Fruit fly (Drosophila melanogaster): Measurements from ENCODE around the gene CG43391.
A peak's percentile ranks its signal among the peaks of the same experiment; 100 is the strongest.

The CG43391 gene

DNA sequence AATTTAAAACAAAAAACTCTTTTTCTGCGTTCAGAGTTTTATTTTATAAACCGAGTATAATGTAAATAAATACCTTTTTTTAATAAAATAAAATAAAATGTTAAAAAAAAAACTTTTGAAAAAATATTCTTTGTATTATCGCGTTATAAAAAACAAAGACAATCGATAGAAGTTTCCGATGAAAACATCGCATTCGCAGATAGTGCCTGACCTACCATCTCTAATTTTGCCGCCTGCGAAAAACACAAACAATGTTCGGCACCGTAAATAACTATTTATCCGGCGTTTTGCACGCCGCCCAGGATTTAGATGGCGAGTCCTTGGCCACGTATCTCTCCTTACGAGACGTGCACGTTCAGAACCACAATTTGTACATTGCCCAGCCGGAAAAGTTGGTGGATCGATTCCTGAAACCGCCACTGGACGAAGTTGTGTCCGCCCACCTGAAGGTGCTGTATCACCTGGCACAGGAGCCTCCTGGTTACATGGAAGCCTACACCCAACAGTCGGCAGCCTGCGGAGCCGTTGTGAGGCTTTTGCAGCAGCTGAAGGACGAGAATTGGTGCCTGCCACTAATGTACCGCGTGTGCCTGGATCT, 45.5 kb upstream of the CG43391 start, which contains the start of gene PCID2 (continued):
- TF ChIP-seq vvl (GFP tag; IDR thresholded peaks at IDR 0.05) (no peak), row (GFP tag; IDR thresholded peaks at IDR 0.05) (peak; percentile 33; the same call in 1 of the 3 replicates), CG11723 (GFP tag; optimal IDR thresholded peaks at IDR 0.05) (no peak), tin (GFP tag; optimal IDR thresholded peaks at IDR 0.05) (no peak), repo (GFP tag; optimal IDR thresholded peaks at IDR 0.05) (no peak), chn (GFP tag; optimal IDR thresholded peaks at IDR 0.05) (no peak), hbn (GFP tag; IDR thresholded peaks at IDR 0.05; ENCODE audit: partially characterized antibody) (peak; percentile 73), Bgb (GFP tag; IDR thresholded peaks at IDR 0.05; ENCODE audit: partially characterized antibody) (peak; percentile 74), Antp (GFP tag; optimal IDR thresholded peaks at IDR 0.05) (no peak), CG4617 (GFP tag; optimal IDR thresholded peaks at IDR 0.05; ENCODE audit: borderline replicate concordance) (no peak), yki (optimal IDR thresholded peaks at IDR 0.05) (no peak), ato (GFP tag; IDR thresholded peaks at IDR 0.05; ENCODE audit: partially characterized antibody) (peak; percentile 45; the same call in 1 of the 2 replicates), gem (tag; optimal IDR thresholded peaks at IDR 0.05) (no peak), sna (GFP tag; IDR thresholded peaks at IDR 0.05; ENCODE audit: partially characterized antibody) (peak; percentile 80), CG3281 (GFP tag; optimal IDR thresholded peaks at IDR 0.05) (no peak), chinmo (GFP tag; IDR thresholded peaks at IDR 0.05; ENCODE audit: partially characterized antibody) (0 out of 4 replicates have a peak, but pooled peaks have one; percentile 71), CG11695 (GFP tag; IDR thresholded peaks at IDR 0.05) (no peak), CTCF (GFP tag; optimal IDR thresholded peaks at IDR 0.05) (no peak), CG34224 (GFP tag; IDR thresholded peaks at IDR 0.05; ENCODE audit: partially characterized antibody) (peak; percentile 84), Scr (GFP tag; IDR thresholded peaks at IDR 0.05; ENCODE audit: partially characterized antibody) (peak; percentile 83), NK7.1 (GFP tag; optimal IDR thresholded peaks at IDR 0.05) (no peak), CG3838 (GFP tag; optimal IDR thresholded peaks at IDR 0.05) (no peak), Six4 (GFP tag; optimal IDR thresholded peaks at IDR 0.05) (no peak), CG7357 (GFP tag; IDR thresholded peaks at IDR 0.05) (no peak), CG11093 (GFP tag; IDR thresholded peaks at IDR 0.05) (no peak), Hr78 (GFP tag; optimal IDR thresholded peaks at IDR 0.05) (no peak), sc (optimal IDR thresholded peaks at IDR 0.05) (no peak), sc (GFP tag; optimal IDR thresholded peaks at IDR 0.05) (no peak), danr (GFP tag; IDR thresholded peaks at IDR 0.05) (no peak), sug (tag; optimal IDR thresholded peaks at IDR 0.05) (no peak), CHES-1-like (GFP tag; optimal IDR thresholded peaks at IDR 0.05) (no peak), corto (GFP tag; optimal IDR thresholded peaks at IDR 0.05) (no peak), pzg (GFP tag; optimal IDR thresholded peaks at IDR 0.05) (peak; percentile 28), bowl (GFP tag; IDR thresholded peaks at IDR 0.05) (no peak), CG34422 (GFP tag; IDR thresholded peaks at IDR 0.05) (no peak), CG5180 (GFP tag; optimal IDR thresholded peaks at IDR 0.05) (no peak), CG6683 (GFP tag; optimal IDR thresholded peaks at IDR 0.05) (no peak), zfh1 (GFP tag; IDR thresholded peaks at IDR 0.05) (no peak), Dref (GFP tag; IDR thresholded peaks at IDR 0.05) (peak; percentile 74), Gsc (GFP tag; IDR thresholded peaks at IDR 0.05) (no peak), Sry-δ (GFP tag; optimal IDR thresholded peaks at IDR 0.05) (peak; percentile 77), Hmr (GFP tag; optimal IDR thresholded peaks at IDR 0.05) (no peak), CG16815 (GFP tag; optimal IDR thresholded peaks at IDR 0.05) (no peak), CG30403 (GFP tag; optimal IDR thresholded peaks at IDR 0.05) (no peak), stwl (tag; optimal IDR thresholded peaks at IDR 0.05) (peak; percentile 68), Opbp (GFP tag; IDR thresholded peaks at IDR 0.05; ENCODE audit: partially characterized antibody) (peak; percentile 76; the same call in 2 of the 3 replicates), CG1792 (GFP tag; optimal IDR thresholded peaks at IDR 0.05) (no peak), CG7928 (GFP tag; optimal IDR thresholded peaks at IDR 0.05) (no peak), Dll (GFP tag; IDR thresholded peaks at IDR 0.05; ENCODE audit: partially characterized antibody) (peak; percentile 87), org-1 (GFP tag; optimal IDR thresholded peaks at IDR 0.05) (no peak), pita (GFP tag; optimal IDR thresholded peaks at IDR 0.05) (no peak)
